Fruit fly (Drosophila melanogaster): ENCODE results near the gene wtrw.

The wtrw gene

dm6 chr3R:7891031-7891430 is at the start of gene wtrw:
Gene wtrw, plus strand, starts transcription at chr3R:7891331.
- TF ChIP-seq psq (optimal IDR thresholded peaks at IDR 0.05) (no peak), Sin3A (optimal IDR thresholded peaks at IDR 0.05) (no peak), Myc (optimal IDR thresholded peaks at IDR 0.05) (no peak), ttk (optimal IDR thresholded peaks at IDR 0.05) (no peak), insv (optimal IDR thresholded peaks at IDR 0.05) (no peak), h (optimal IDR thresholded peaks at IDR 0.05) (no peak)

dm6 chr3R:7884433-7884832 is 6.7 kb upstream of the wtrw start:
- TF ChIP-seq h (optimal IDR thresholded peaks at IDR 0.05) (no peak), insv (optimal IDR thresholded peaks at IDR 0.05) (no peak), psq (optimal IDR thresholded peaks at IDR 0.05) (no peak), Myc (optimal IDR thresholded peaks at IDR 0.05) (no peak), Sin3A (optimal IDR thresholded peaks at IDR 0.05) (no peak), ttk (optimal IDR thresholded peaks at IDR 0.05) (no peak)

DNA sequence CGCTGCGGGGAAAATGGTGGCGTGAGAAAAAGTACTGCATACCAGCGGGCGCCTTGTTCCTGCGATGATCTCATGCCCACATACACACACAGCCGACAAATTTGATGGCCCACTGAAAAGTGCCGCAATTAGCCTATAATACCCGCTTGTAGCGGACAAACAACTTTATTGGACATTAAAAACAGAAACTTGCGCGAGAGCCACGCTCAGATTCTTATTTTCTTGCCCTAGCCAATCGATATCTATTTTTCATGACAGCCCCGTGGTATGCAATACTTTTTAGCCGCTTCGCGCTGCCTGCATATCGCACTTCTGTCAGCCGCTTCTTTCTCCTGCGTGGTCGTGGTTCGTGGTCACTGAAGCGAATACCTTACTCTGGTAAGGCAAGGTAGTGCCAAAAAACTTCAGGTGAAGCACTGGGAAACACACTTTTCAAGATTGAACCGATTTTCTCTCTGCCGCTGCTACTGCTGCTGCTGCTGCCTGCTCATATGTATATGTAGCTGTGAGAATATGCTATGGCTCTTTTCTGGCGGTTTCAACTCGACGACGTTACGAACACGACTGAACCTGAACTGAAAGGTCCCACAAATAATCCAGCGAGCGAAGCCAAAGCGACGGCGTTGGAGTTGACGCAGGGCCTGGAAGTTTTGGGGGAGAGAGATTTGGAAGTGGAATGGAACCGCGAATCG is 4.8 kb upstream of the wtrw start, which contains the start of gene CG17816:
Gene CG17816 (minus strand): TSS at position 567 of the 692 bp plus-strand sequence.
- TF ChIP-seq h (optimal IDR thresholded peaks at IDR 0.05) (no peak), Myc (optimal IDR thresholded peaks at IDR 0.05) (no peak), Sin3A (optimal IDR thresholded peaks at IDR 0.05) (no peak), ttk (optimal IDR thresholded peaks at IDR 0.05) (no peak), insv (optimal IDR thresholded peaks at IDR 0.05) (no peak), psq (optimal IDR thresholded peaks at IDR 0.05) (no peak)

DNA sequence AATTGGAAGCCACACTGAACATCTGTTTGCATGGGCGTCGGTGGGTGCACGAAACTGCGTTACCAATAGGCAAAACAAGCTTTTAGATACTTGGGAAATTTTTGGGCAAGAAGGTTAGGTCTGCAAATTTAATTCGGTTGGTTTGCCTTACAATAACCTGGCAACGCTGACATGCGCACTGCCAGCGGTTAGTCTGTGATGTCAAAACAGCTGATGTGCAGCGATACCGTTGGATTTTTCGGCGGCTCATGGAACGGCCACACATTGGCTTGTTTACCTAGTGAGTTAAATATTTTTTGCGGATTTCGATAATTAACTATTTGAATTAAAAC is 4.3 kb upstream of the wtrw start, which contains the start of gene ArgRS-m:
Gene ArgRS-m (plus strand): TSS at position 187 of the 332 bp plus-strand sequence.
- no peak for TF ChIP-seq psq (optimal IDR thresholded peaks at IDR 0.05)
- TF ChIP-seq Sin3A (optimal IDR thresholded peaks at IDR 0.05): no peak
- TF ChIP-seq insv (optimal IDR thresholded peaks at IDR 0.05): no peak

DNA sequence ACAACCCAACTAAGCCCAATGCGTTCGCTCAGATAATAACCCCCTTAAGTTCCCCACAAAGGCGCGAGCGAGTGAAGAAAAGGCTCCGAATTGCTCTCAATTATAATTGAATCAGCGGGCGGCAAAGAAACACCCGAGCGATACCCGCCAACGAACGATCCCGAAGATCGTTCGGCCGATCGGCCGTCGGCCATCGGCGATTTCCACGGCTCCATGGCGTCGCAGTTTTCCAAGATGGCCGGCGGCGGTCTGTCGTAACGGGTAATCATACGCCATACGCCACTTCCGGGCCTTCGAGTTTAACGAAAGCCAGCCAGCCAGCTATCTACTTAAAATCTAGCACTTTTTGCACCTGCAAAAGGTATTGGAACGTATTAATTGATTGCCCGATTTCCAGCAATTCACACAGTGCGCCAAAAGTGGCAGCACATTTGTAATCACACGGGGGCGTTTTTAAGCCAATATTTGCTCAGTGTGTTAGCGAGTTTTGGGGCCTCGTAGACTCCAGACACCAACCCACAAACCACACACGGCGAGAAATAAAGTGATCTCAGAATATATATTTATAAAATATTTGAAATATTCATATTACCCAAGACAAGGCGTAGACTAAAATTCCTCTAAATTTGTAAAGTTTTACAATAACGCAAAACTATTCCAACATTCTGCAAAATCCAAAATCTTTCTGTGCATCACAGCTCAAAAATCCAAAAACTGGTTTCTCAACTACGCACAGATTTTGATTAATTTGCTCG is 1.3 kb downstream of the wtrw start:
- TF ChIP-seq ttk (optimal IDR thresholded peaks at IDR 0.05): no peak
- no peak for TF ChIP-seq Myc (optimal IDR thresholded peaks at IDR 0.05)
- TF ChIP-seq h (optimal IDR thresholded peaks at IDR 0.05): no peak
- TF ChIP-seq psq (optimal IDR thresholded peaks at IDR 0.05): no peak
- TF ChIP-seq insv (optimal IDR thresholded peaks at IDR 0.05): no peak
- no peak for TF ChIP-seq Sin3A (optimal IDR thresholded peaks at IDR 0.05)

dm6 chr3R:7894586-7894985 is 3.5 kb downstream of the wtrw start:
- TF ChIP-seq Sin3A (optimal IDR thresholded peaks at IDR 0.05) (no peak), ttk (optimal IDR thresholded peaks at IDR 0.05) (no peak), Myc (optimal IDR thresholded peaks at IDR 0.05) (no peak), psq (optimal IDR thresholded peaks at IDR 0.05) (no peak), h (optimal IDR thresholded peaks at IDR 0.05) (no peak), insv (optimal IDR thresholded peaks at IDR 0.05) (no peak)

DNA sequence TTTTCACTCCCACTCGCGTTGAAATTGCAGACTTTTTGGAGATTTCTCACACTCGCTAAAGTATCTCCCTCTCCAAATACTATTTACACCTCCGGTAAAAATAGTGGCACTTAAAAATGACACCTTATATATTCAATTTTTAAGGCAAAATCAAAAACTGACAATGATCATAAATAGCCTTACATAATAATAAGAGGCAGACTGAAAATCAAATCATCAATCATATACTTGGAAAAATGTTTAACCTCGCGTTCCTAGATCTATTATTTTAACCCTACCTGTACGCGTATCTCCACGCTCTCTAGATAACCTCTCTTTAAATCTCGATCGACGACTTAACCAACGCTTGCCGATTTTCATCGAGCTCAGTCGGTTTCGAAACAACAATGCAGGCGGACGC is 4.3 kb downstream of the wtrw start:
- TF ChIP-seq psq (optimal IDR thresholded peaks at IDR 0.05) (no peak), h (optimal IDR thresholded peaks at IDR 0.05) (no peak), ttk (optimal IDR thresholded peaks at IDR 0.05) (no peak), insv (optimal IDR thresholded peaks at IDR 0.05) (no peak), Myc (optimal IDR thresholded peaks at IDR 0.05) (no peak), Sin3A (optimal IDR thresholded peaks at IDR 0.05) (no peak)

DNA sequence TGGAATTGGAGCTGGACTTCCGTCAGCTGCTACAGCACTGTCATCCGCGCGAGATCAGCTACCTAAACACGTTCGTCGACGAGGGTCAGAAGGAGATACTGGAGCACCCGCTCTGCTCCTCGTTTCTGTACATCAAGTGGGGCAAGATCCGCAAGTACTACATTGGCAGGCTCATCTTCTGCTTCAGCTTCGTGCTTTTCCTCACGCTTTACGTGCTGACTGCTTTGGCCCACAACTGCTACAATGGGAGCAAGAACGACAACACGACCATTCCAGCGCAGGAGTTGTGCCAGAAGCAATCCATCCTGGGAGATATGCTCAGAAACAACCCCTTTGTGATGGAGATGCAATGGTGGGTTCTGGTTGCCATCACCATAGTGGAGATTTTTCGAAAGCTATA is 8.1 kb downstream of the wtrw start:
- TF ChIP-seq Sin3A (optimal IDR thresholded peaks at IDR 0.05) (no peak), Myc (optimal IDR thresholded peaks at IDR 0.05) (no peak), ttk (optimal IDR thresholded peaks at IDR 0.05) (no peak), h (optimal IDR thresholded peaks at IDR 0.05) (no peak), psq (optimal IDR thresholded peaks at IDR 0.05) (no peak), insv (optimal IDR thresholded peaks at IDR 0.05) (no peak)

DNA sequence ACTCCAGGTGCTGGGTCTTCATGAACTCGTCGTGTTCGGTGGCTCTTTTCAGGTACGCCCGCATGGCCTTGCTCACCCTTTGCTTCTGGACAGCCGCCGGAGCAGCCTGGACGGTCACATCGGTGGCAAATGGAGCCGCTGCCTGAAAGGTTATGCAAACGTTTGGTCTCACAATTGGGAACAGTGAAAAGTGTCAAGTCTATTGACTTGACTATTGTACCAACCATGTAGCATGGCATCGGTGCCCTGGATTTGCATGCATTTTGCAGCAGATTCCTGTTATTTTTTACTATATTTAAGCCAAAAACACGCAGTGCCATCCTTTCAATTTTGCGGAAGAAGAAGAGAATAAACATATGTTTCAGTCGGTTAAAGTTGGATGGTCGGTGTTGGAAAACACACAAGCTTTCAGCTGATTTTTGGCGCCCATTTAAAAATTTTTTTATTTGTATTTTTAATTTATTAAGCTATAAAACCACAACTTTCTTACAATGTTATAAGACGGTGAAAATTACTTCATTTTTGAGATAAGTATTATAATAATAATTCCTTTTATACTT is 11.3 kb downstream of the wtrw start, which contains the start of gene mRpS9:
Gene mRpS9 (minus strand): TSS at position 355 of the 560 bp plus-strand sequence.
- TF ChIP-seq Sin3A (optimal IDR thresholded peaks at IDR 0.05) (no peak), insv (optimal IDR thresholded peaks at IDR 0.05) (no peak), Myc (optimal IDR thresholded peaks at IDR 0.05) (no peak), psq (optimal IDR thresholded peaks at IDR 0.05) (no peak), ttk (optimal IDR thresholded peaks at IDR 0.05) (no peak), h (optimal IDR thresholded peaks at IDR 0.05) (no peak)

dm6 chr3R:7907311-7907710 is 16.2 kb downstream of the wtrw start, which contains the start of the genes Taf7 and EMC1:
Gene Taf7, plus strand, starts transcription at chr3R:7907333.
Gene EMC1, minus strand, starts transcription at chr3R:7907363.
- TF ChIP-seq ttk (optimal IDR thresholded peaks at IDR 0.05) (no peak), Sin3A (optimal IDR thresholded peaks at IDR 0.05) (peak; percentile 57), psq (optimal IDR thresholded peaks at IDR 0.05) (no peak)

DNA sequence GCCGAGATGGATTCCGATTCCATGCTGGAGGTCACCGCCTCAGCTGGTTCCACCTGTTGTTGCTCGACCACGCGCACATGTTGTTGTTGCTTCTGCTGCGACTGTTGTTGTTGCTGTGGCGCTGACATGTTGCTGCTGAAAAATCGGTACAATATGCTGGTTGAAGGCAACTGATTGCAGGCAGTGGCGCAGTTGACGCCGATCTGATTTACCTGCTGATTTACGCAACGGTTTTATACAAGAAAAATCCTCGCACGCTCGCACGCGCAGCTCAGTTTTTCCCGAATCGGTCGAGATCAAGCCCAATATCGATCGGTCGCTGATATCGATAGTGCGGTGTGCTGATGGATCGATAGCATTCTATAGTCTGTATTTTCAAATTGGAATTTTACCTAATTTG is 20.4 kb downstream of the wtrw start, which contains the start of gene Prat:
Gene Prat (minus strand): TSS at position 298 of the 400 bp plus-strand sequence.
- no peak for TF ChIP-seq psq (optimal IDR thresholded peaks at IDR 0.05)

- TF ChIP-seq insv (optimal IDR thresholded peaks at IDR 0.05) (no peak), Myc (optimal IDR thresholded peaks at IDR 0.05) (no peak), ttk (optimal IDR thresholded peaks at IDR 0.05) (no peak), Sin3A (optimal IDR thresholded peaks at IDR 0.05) (no peak), psq (optimal IDR thresholded peaks at IDR 0.05) (no peak), h (optimal IDR thresholded peaks at IDR 0.05) (no peak)
Observed at dm6 chr3R:7913139-7913538, 22.0 kb downstream of the wtrw start, which contains the start of gene Rfk. Gene Rfk, minus strand, starts transcription at chr3R:7913290.
